Worm (Caenorhabditis elegans) whole organism, L4 larva: ENCODE measurements around the gene acy-4.

Experiments
- F49E8.2 ChIP-seq: sonication (generic microtip); optimal IDR thresholded peaks from 2 replicates; lab custom pipeline; 2016; ENCODE audit warnings: missing compliant biosample characterization, mild to moderate bottlenecking, missing genetic modification characterization, borderline replicate concordance
- R02D3.7 ChIP-seq: fragments of 150-350 bp; sonication (generic microtip); optimal IDR thresholded peaks from 3 replicates; lab custom pipeline; 2014; ENCODE audit warnings: missing biosample characterization, missing genetic modification characterization
- dmd-8 ChIP-seq: fragments of 200-800 bp; sonication (Bioruptor generic); IDR thresholded peaks from 2 replicates; pipeline ENCODE4 v1.3.6; 2022; ENCODE audit warnings: missing genetic modification characterization, missing compliant biosample characterization
- lin-13 ChIP-seq: fragments of 150-350 bp; optimal IDR thresholded peaks from 2 replicates; lab custom pipeline; 2014; ENCODE audit warnings: missing biosample characterization, missing genetic modification reagents, missing genetic modification characterization
- nhr-28 ChIP-seq: fragments of 150-350 bp; optimal IDR thresholded peaks from 2 replicates; lab custom pipeline; 2014; ENCODE audit warnings: missing biosample characterization, missing genetic modification characterization

ce11 chrV:5610186-5610585, 20.5 kb downstream of the acy-4 start:
- TF ChIP-seq F49E8.2 (no peak), dmd-8 (GFP tag; lab: Robert Waterston, UW) (no peak), lin-13 (GFP tag; lab: Kevin White, UChicago) (no peak), R02D3.7 (tag; lab: Kevin White, UChicago) (no peak), nhr-28 (tag; lab: Kevin White, UChicago) (no peak)
